Fruit fly (Drosophila melanogaster): ENCODE data around the gene CG7768.

dm6 chr3L:14236335-14236734, 18.3 kb downstream of the CG7768 start, which contains the start of gene CG7906:
- TF ChIP-seq Crg-1 (GFP tag; optimal IDR thresholded peaks at IDR 0.05) (no peak), CG12768 (GFP tag; optimal IDR thresholded peaks at IDR 0.05) (no peak), CG33017 (tag; optimal IDR thresholded peaks at IDR 0.05) (no peak), CG14711 (tag; optimal IDR thresholded peaks at IDR 0.05) (no peak), cnc (optimal IDR thresholded peaks at IDR 0.05) (no peak), CG11617 (GFP tag; optimal IDR thresholded peaks at IDR 0.05) (no peak), pad (GFP tag; optimal IDR thresholded peaks at IDR 0.05) (no peak), CG1620 (GFP tag; optimal IDR thresholded peaks at IDR 0.05) (no peak), CG7101 (tag; optimal IDR thresholded peaks at IDR 0.05) (no peak), tj (GFP tag; optimal IDR thresholded peaks at IDR 0.05) (no peak), CG7045 (GFP tag; optimal IDR thresholded peaks at IDR 0.05) (no peak), cic (GFP tag; optimal IDR thresholded peaks at IDR 0.05) (no peak)

Data from whole organism, adult.